Fruit fly (Drosophila melanogaster): ENCODE measurements around the gene croc.

Gene croc

DNA sequence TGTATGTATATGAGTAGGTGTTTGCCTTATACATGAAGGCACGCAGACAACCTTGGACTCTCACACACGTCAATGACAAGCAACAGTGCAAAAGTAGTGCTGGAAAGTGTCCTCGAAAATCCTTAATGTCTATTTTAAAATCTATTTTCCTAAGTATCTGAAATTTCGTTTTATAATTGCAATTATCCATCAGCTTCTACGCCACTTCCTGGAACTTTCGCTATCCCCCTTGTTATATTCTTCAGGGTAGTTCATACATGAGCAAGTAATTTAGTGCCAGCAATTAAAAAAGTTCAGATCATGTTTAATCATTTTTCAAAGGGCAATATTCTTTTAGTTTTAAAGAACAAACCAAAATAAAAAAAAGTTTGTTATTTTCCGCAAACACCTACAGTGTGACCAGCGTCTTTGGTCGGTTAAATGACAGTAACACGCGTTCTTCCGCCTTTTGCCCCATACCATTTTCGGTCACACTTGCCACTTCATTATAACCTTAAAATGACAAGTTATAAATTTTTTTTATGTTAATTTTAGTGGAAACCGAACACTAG lies 40.5 kb upstream of the croc start (continued):
- TF ChIP-seq seq (GFP tag; IDR thresholded peaks at IDR 0.05) (no peak), eyg (GFP tag; optimal IDR thresholded peaks at IDR 0.05) (no peak), sens (GFP tag) (peak; percentile 86), bowl (GFP tag; IDR thresholded peaks at IDR 0.05) (no peak), ewg (GFP tag; optimal IDR thresholded peaks at IDR 0.05) (no peak), CG10366 (GFP tag; IDR thresholded peaks at IDR 0.05) (no peak), Kr (GFP tag; optimal IDR thresholded peaks at IDR 0.05) (no peak), CG30020 (tag; optimal IDR thresholded peaks at IDR 0.05) (peak; percentile 53), CkIIα-i1 (GFP tag; IDR thresholded peaks at IDR 0.05) (no peak), br (optimal IDR thresholded peaks at IDR 0.05) (no peak), Bgb (GFP tag; IDR thresholded peaks at IDR 0.05; ENCODE audit: partially characterized antibody) (no peak), CG16813 (GFP tag; IDR thresholded peaks at IDR 0.05; ENCODE audit: partially characterized antibody) (no peak), grn (GFP tag; optimal IDR thresholded peaks at IDR 0.05) (no peak), CG7786 (GFP tag; optimal IDR thresholded peaks at IDR 0.05) (peak; percentile 42), chm (GFP tag; IDR thresholded peaks at IDR 0.05) (no peak), ham (GFP tag; IDR thresholded peaks at IDR 0.05) (no peak), CG7745 (tag; optimal IDR thresholded peaks at IDR 0.05) (no peak), tgo (GFP tag; IDR thresholded peaks at IDR 0.05) (no peak), fd96Cb (tag; optimal IDR thresholded peaks at IDR 0.05) (no peak), bsh (GFP tag; optimal IDR thresholded peaks at IDR 0.05) (no peak), CG6272 (GFP tag; IDR thresholded peaks at IDR 0.05) (no peak), fd64A (GFP tag; optimal IDR thresholded peaks at IDR 0.05) (no peak), slp2 (GFP tag; optimal IDR thresholded peaks at IDR 0.05) (no peak), CG10565 (GFP tag; optimal IDR thresholded peaks at IDR 0.05) (no peak), zfh1 (GFP tag; IDR thresholded peaks at IDR 0.05) (no peak), CG7839 (tag; optimal IDR thresholded peaks at IDR 0.05) (no peak), NC2β (GFP tag; optimal IDR thresholded peaks at IDR 0.05) (peak; percentile 57), gt (GFP tag; IDR thresholded peaks at IDR 0.05) (no peak), Dp (GFP tag; optimal IDR thresholded peaks at IDR 0.05) (peak; percentile 39), CG6254 (GFP tag; optimal IDR thresholded peaks at IDR 0.05) (peak; percentile 16), Blimp-1 (GFP tag; optimal IDR thresholded peaks at IDR 0.05) (no peak), CG15073 (GFP tag; optimal IDR thresholded peaks at IDR 0.05) (no peak), Bteb2 (GFP tag; optimal IDR thresholded peaks at IDR 0.05) (no peak), CG3995 (GFP tag; optimal IDR thresholded peaks at IDR 0.05) (no peak), hth (optimal IDR thresholded peaks at IDR 0.05) (no peak), salm (tag; optimal IDR thresholded peaks at IDR 0.05) (no peak), PHDP (tag; optimal IDR thresholded peaks at IDR 0.05) (no peak), CG1024 (GFP tag; IDR thresholded peaks at IDR 0.05) (no peak), pan (optimal IDR thresholded peaks at IDR 0.05) (no peak), pan (GFP tag; optimal IDR thresholded peaks at IDR 0.05 in 1 of 2, IDR thresholded peaks at IDR 0.05 in 1 of 2) (no peak), CG9797 (GFP tag; optimal IDR thresholded peaks at IDR 0.05) (peak; percentile 88), Dip2 (GFP tag; IDR thresholded peaks at IDR 0.05) (no peak), CG2129 (GFP tag; IDR thresholded peaks at IDR 0.05; ENCODE audit: partially characterized antibody) (no peak), Dll (GFP tag; IDR thresholded peaks at IDR 0.05; ENCODE audit: partially characterized antibody) (no peak), dpn (GFP tag; optimal IDR thresholded peaks at IDR 0.05) (peak in 1 of 2 experiments; percentile 40), CG3847 (GFP tag; IDR thresholded peaks at IDR 0.05) (peak; percentile 37; the same call in 1 of the 2 replicates), CG16779 (GFP tag; IDR thresholded peaks at IDR 0.05) (no peak), ssp (GFP tag; IDR thresholded peaks at IDR 0.05) (no peak), CG7271 (tag; optimal IDR thresholded peaks at IDR 0.05) (no peak), CG15011 (GFP tag; optimal IDR thresholded peaks at IDR 0.05) (no peak), Sin3A (optimal IDR thresholded peaks at IDR 0.05) (peak; percentile 68), CG17568 (GFP tag; optimal IDR thresholded peaks at IDR 0.05) (no peak)
